Fruit fly (Drosophila melanogaster): Measurements from ENCODE around the gene TkR99D.
A peak's percentile ranks its signal among the peaks of the same experiment; 100 is the strongest.

The TkR99D gene

DNA sequence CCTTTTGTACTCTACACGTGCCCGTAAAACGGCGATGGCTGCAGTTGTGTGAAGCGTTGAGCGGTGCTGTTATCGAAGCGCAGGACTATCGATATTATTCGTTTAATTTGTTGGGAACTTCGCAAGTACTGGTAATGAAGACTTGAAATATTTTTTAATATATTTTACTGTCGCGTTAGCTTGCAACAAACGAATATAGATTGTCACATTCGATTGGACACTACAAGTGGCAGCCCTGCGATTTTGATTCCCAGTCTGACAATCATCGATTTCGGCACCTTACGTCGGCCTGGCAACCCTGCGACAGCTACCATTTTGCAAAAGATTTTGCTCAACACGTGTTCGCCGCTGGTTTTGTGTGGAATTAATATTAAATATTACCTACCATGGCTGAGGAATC, 35.4 kb upstream of the TkR99D start, which contains the start of the genes Nlp and Nph (continued):
- TF ChIP-seq bsh (GFP tag; optimal IDR thresholded peaks at IDR 0.05) (peak in 1 of 2 experiments; percentile 19), Lhr (GFP tag; optimal IDR thresholded peaks at IDR 0.05) (no peak), CG14965 (GFP tag; optimal IDR thresholded peaks at IDR 0.05; ENCODE audit: borderline replicate concordance) (no peak), Med (GFP tag) (peak; percentile 89), ac (GFP tag; optimal IDR thresholded peaks at IDR 0.05) (no peak), pros (GFP tag; optimal IDR thresholded peaks at IDR 0.05) (no peak), onecut (GFP tag; IDR thresholded peaks at IDR 0.05) (peak; percentile 41; the same call in 1 of the 2 replicates), disco-r (GFP tag; optimal IDR thresholded peaks at IDR 0.05) (no peak), odd (GFP tag; optimal IDR thresholded peaks at IDR 0.05) (no peak), kni (GFP tag; optimal IDR thresholded peaks at IDR 0.05) (no peak), CG4854 (GFP tag; optimal IDR thresholded peaks at IDR 0.05) (no peak), Eip74EF (GFP tag; optimal IDR thresholded peaks at IDR 0.05) (no peak), bowl (GFP tag; IDR thresholded peaks at IDR 0.05) (no peak), Taf1 (GFP tag; IDR thresholded peaks at IDR 0.05) (no peak), CG33557 (GFP tag; optimal IDR thresholded peaks at IDR 0.05) (no peak), PHDP (tag; optimal IDR thresholded peaks at IDR 0.05) (no peak), pita (GFP tag; optimal IDR thresholded peaks at IDR 0.05) (no peak), Awh (GFP tag; IDR thresholded peaks at IDR 0.05) (no peak), row (GFP tag; IDR thresholded peaks at IDR 0.05) (peak; percentile 60), ap (GFP tag; IDR thresholded peaks at IDR 0.05) (no peak), tup (GFP tag; optimal IDR thresholded peaks at IDR 0.05) (no peak), CG3281 (GFP tag; optimal IDR thresholded peaks at IDR 0.05) (peak; percentile 39), Dll (GFP tag; IDR thresholded peaks at IDR 0.05; ENCODE audit: partially characterized antibody) (peak; percentile 96), CG17912 (GFP tag; optimal IDR thresholded peaks at IDR 0.05) (no peak), CG6765 (GFP tag; optimal IDR thresholded peaks at IDR 0.05) (no peak), tap (tag; optimal IDR thresholded peaks at IDR 0.05) (no peak), CG8924 (tag; optimal IDR thresholded peaks at IDR 0.05) (peak; percentile 43), CG6854 (GFP tag; optimal IDR thresholded peaks at IDR 0.05) (no peak), usp (GFP tag; optimal IDR thresholded peaks at IDR 0.05) (no peak), CG17361 (GFP tag; IDR thresholded peaks at IDR 0.05) (no peak), CG10565 (GFP tag; optimal IDR thresholded peaks at IDR 0.05) (no peak), CG11695 (GFP tag; IDR thresholded peaks at IDR 0.05) (no peak), Tbp (GFP tag; optimal IDR thresholded peaks at IDR 0.05) (peak; percentile 64), CG2889 (GFP tag; IDR thresholded peaks at IDR 0.05) (no peak), CG13775 (GFP tag; optimal IDR thresholded peaks at IDR 0.05) (no peak), abd-A (tag; optimal IDR thresholded peaks at IDR 0.05) (no peak), rib (GFP tag; IDR thresholded peaks at IDR 0.05) (no peak), Sin3A (optimal IDR thresholded peaks at IDR 0.05) (peak; percentile 84), CG12299 (tag; optimal IDR thresholded peaks at IDR 0.05) (no peak), CG14860 (GFP tag; IDR thresholded peaks at IDR 0.05; ENCODE audit: partially characterized antibody) (peak; percentile 81), CG17829 (tag; optimal IDR thresholded peaks at IDR 0.05) (peak; percentile 80), ab (GFP tag; optimal IDR thresholded peaks at IDR 0.05) (no peak), nmo (GFP tag; optimal IDR thresholded peaks at IDR 0.05) (peak; percentile 67), ash1 (GFP tag; optimal IDR thresholded peaks at IDR 0.05) (no peak), CG6791 (GFP tag; IDR thresholded peaks at IDR 0.05; ENCODE audit: partially characterized antibody) (peak; percentile 77), CG6683 (GFP tag; optimal IDR thresholded peaks at IDR 0.05) (no peak), lola (GFP tag; optimal IDR thresholded peaks at IDR 0.05) (no peak), nom (GFP tag; optimal IDR thresholded peaks at IDR 0.05) (no peak), CG6254 (GFP tag; optimal IDR thresholded peaks at IDR 0.05) (no peak), CG15514 (GFP tag; optimal IDR thresholded peaks at IDR 0.05) (peak; percentile 85)
